Fruit fly (Drosophila melanogaster): ENCODE measurements around the gene CG14712.
A peak's percentile ranks its signal among the peaks of the same experiment; 100 is the strongest.

Gene CG14712

dm6 chr3R:11623025-11623424, 5.5 kb upstream of the CG14712 start, which contains the start of gene CG14711:
TSS of gene CG14711 (plus strand) at chr3R:11623339.
- TF ChIP-seq pita (GFP tag; optimal IDR thresholded peaks at IDR 0.05) (no peak), cas (GFP tag; IDR thresholded peaks at IDR 0.05) (peak; percentile 73), CG10147 (GFP tag; optimal IDR thresholded peaks at IDR 0.05) (peak; percentile 79), CG34422 (GFP tag; IDR thresholded peaks at IDR 0.05) (peak; percentile 82), CG4424 (GFP tag; optimal IDR thresholded peaks at IDR 0.05) (peak; percentile 88), corto (GFP tag; optimal IDR thresholded peaks at IDR 0.05) (no peak), CG11398 (GFP tag; optimal IDR thresholded peaks at IDR 0.05) (peak; percentile 35), CG34224 (GFP tag; IDR thresholded peaks at IDR 0.05; ENCODE audit: partially characterized antibody) (peak; percentile 87), ham (GFP tag; IDR thresholded peaks at IDR 0.05) (peak; percentile 46; the same call in 1 of the 2 replicates), danr (GFP tag; IDR thresholded peaks at IDR 0.05) (peak; percentile 65), pan (optimal IDR thresholded peaks at IDR 0.05) (no peak), pan (GFP tag; optimal IDR thresholded peaks at IDR 0.05 in 1 of 2, IDR thresholded peaks at IDR 0.05 in 1 of 2) (peak in 1 of 2 experiments; percentile 86), CG1529 (GFP tag; optimal IDR thresholded peaks at IDR 0.05) (peak; percentile 69), CG8089 (GFP tag; optimal IDR thresholded peaks at IDR 0.05) (peak; percentile 63), slp2 (GFP tag; optimal IDR thresholded peaks at IDR 0.05) (peak; percentile 24), Lim3 (GFP tag; IDR thresholded peaks at IDR 0.05) (0 out of 2 replicates have a peak, but pooled peaks have one; percentile 17), sens-2 (GFP tag; IDR thresholded peaks at IDR 0.05) (peak; percentile 65), twi (tag; optimal IDR thresholded peaks at IDR 0.05) (peak; percentile 77), ranshi (GFP tag; IDR thresholded peaks at IDR 0.05) (peak; percentile 83), sna (GFP tag; IDR thresholded peaks at IDR 0.05; ENCODE audit: partially characterized antibody) (peak; percentile 86; the same call in 1 of the 2 replicates), Oli (tag; optimal IDR thresholded peaks at IDR 0.05) (no peak), tio (GFP tag; optimal IDR thresholded peaks at IDR 0.05) (no peak), Adf1 (GFP tag; IDR thresholded peaks at IDR 0.05) (peak; percentile 64), hth (optimal IDR thresholded peaks at IDR 0.05) (no peak), Opbp (GFP tag; IDR thresholded peaks at IDR 0.05; ENCODE audit: partially characterized antibody) (peak; percentile 59; the same call in 2 of the 3 replicates), CG11695 (GFP tag; IDR thresholded peaks at IDR 0.05) (peak; percentile 82), CG9215 (GFP tag; IDR thresholded peaks at IDR 0.05) (peak; percentile 66), ftz-f1 (GFP tag; optimal IDR thresholded peaks at IDR 0.05) (peak; percentile 40), NC2α (GFP tag; optimal IDR thresholded peaks at IDR 0.05) (peak; percentile 27), Atf3 (GFP tag; optimal IDR thresholded peaks at IDR 0.05) (peak; percentile 10), fd102C (GFP tag; optimal IDR thresholded peaks at IDR 0.05) (peak; percentile 31), bcd (GFP tag; optimal IDR thresholded peaks at IDR 0.05) (peak; percentile 80), tap (tag; optimal IDR thresholded peaks at IDR 0.05) (peak; percentile 78), hb (GFP tag; IDR thresholded peaks at IDR 0.05; ENCODE audit: partially characterized antibody) (peak; percentile 77; the same call in 2 of the 3 replicates), fu2 (GFP tag; optimal IDR thresholded peaks at IDR 0.05) (peak; percentile 60), CG14710 (tag; optimal IDR thresholded peaks at IDR 0.05) (peak; percentile 98), grn (GFP tag; optimal IDR thresholded peaks at IDR 0.05) (peak; percentile 58), CG18262 (tag; optimal IDR thresholded peaks at IDR 0.05) (peak; percentile 83), onecut (GFP tag; IDR thresholded peaks at IDR 0.05) (peak; percentile 71), B-H1 (GFP tag; IDR thresholded peaks at IDR 0.05) (peak; percentile 67; the same call in 2 of the 3 replicates), CoRest (tag; optimal IDR thresholded peaks at IDR 0.05) (peak; percentile 91), CG4328 (GFP tag; optimal IDR thresholded peaks at IDR 0.05) (peak; percentile 82), Optix (GFP tag; IDR thresholded peaks at IDR 0.05) (peak; percentile 53; the same call in 1 of the 3 replicates), CG18476 (GFP tag; optimal IDR thresholded peaks at IDR 0.05) (peak; percentile 80), Ravus (GFP tag; IDR thresholded peaks at IDR 0.05) (no peak), eyg (GFP tag; optimal IDR thresholded peaks at IDR 0.05) (peak; percentile 38), CG13624 (GFP tag; optimal IDR thresholded peaks at IDR 0.05) (peak; percentile 53), BEAF-32 (GFP tag; optimal IDR thresholded peaks at IDR 0.05) (peak; percentile 75), tin (GFP tag; optimal IDR thresholded peaks at IDR 0.05) (peak; percentile 84), Vsx1 (GFP tag; optimal IDR thresholded peaks at IDR 0.05) (no peak), CG12104 (GFP tag; optimal IDR thresholded peaks at IDR 0.05) (peak; percentile 74)

All from whole organism, embryonic.